Fruit fly (Drosophila melanogaster) whole organism, embryonic: ENCODE data around the gene msopa.

ENCODE experiments used
- Ada2b ChIP-seq: fragments of 200-800 bp; sonication (Bioruptor generic); IDR thresholded peaks from 2 replicates; pipeline ENCODE4 v1.3.6; 2022; ENCODE audit warnings: missing biosample characterization, missing genetic modification characterization
- Blimp-1 ChIP-seq: fragments of 200-800 bp; sonication (Bioruptor generic); optimal IDR thresholded peaks from 3 replicates; lab custom pipeline; 2018; ENCODE audit warnings: missing biosample characterization, missing genetic modification characterization, mild to moderate bottlenecking, moderate library complexity, missing genetic modification reagents
- CG1024 ChIP-seq: fragments of 200-800 bp; sonication (Bioruptor generic); IDR thresholded peaks from 2 replicates; pipeline ENCODE4 v1.3.6; 2022; ENCODE audit warnings: missing biosample characterization, missing genetic modification characterization
- CG10267 ChIP-seq: fragments of 200-800 bp; sonication (Bioruptor generic); optimal IDR thresholded peaks from 2 replicates; lab custom pipeline; 2018; ENCODE audit warnings: missing biosample characterization, mild to moderate bottlenecking, missing genetic modification characterization, moderate library complexity
- CG10462 ChIP-seq: fragments of 200-800 bp; sonication (Bioruptor generic); optimal IDR thresholded peaks from 2 replicates; lab custom pipeline; 2016; ENCODE audit warnings: missing biosample characterization, missing genetic modification characterization
- CG10654 ChIP-seq: fragments of 200-800 bp; sonication (Bioruptor generic); optimal IDR thresholded peaks from 2 replicates; lab custom pipeline; 2016; ENCODE audit warnings: missing biosample characterization, missing genetic modification characterization
- CG12071 ChIP-seq: fragments of 200-800 bp; sonication (Bioruptor generic); optimal IDR thresholded peaks from 3 replicates; lab custom pipeline; 2018; ENCODE audit warnings: missing biosample characterization, mild to moderate bottlenecking, missing genetic modification characterization
- CG12942 ChIP-seq: fragments of 200-800 bp; sonication (Bioruptor generic); optimal IDR thresholded peaks from 3 replicates; lab custom pipeline; 2016; ENCODE audit warnings: missing biosample characterization, missing genetic modification characterization
- CG13775 ChIP-seq: fragments of 200-800 bp; sonication (Bioruptor generic); optimal IDR thresholded peaks from 3 replicates; lab custom pipeline; 2017; ENCODE audit warnings: missing biosample characterization, mild to moderate bottlenecking, missing genetic modification characterization
- CG14860 ChIP-seq: fragments of 200-800 bp; sonication (Bioruptor generic); IDR thresholded peaks from 3 replicates; pipeline ENCODE4 v1.3.6; 2022; ENCODE audit warnings: missing biosample characterization, missing genetic modification characterization; ENCODE audit not compliant: partially characterized antibody
- CG15011 ChIP-seq: fragments of 200-800 bp; sonication (Bioruptor generic); optimal IDR thresholded peaks from 3 replicates; lab custom pipeline; 2018; ENCODE audit warnings: missing biosample characterization, mild to moderate bottlenecking, missing genetic modification characterization
- CG1603 ChIP-seq: fragments of 200-800 bp; sonication (Bioruptor generic); optimal IDR thresholded peaks from 2 replicates; lab custom pipeline; 2019; ENCODE audit warnings: missing biosample characterization, mild to moderate bottlenecking, missing genetic modification characterization, moderate library complexity
- CG16813 ChIP-seq: fragments of 200-800 bp; sonication (Bioruptor generic); IDR thresholded peaks from 3 replicates; pipeline ENCODE4 v1.3.6; 2022; ENCODE audit warnings: missing biosample characterization, missing genetic modification characterization; ENCODE audit not compliant: partially characterized antibody
- CG17359 ChIP-seq: fragments of 200-800 bp; sonication (Bioruptor generic); optimal IDR thresholded peaks from 3 replicates; lab custom pipeline; 2018; ENCODE audit warnings: missing biosample characterization, mild to moderate bottlenecking, missing genetic modification characterization, moderate library complexity
- CG17361 ChIP-seq: fragments of 200-800 bp; sonication (Bioruptor generic); IDR thresholded peaks from 3 replicates; pipeline ENCODE4 v1.3.6; 2022; ENCODE audit warnings: missing biosample characterization, missing genetic modification characterization
- CG17829 ChIP-seq: fragments of 200-800 bp; optimal IDR thresholded peaks from 2 replicates; lab custom pipeline; 2019; ENCODE audit warnings: missing biosample characterization, mild to moderate bottlenecking, missing genetic modification characterization, moderate library complexity
- CG1832 ChIP-seq: fragments of 200-800 bp; sonication (Bioruptor generic); optimal IDR thresholded peaks from 2 replicates; lab custom pipeline; 2017; ENCODE audit warnings: missing biosample characterization, mild to moderate bottlenecking, missing genetic modification characterization, inconsistent platforms
- CG2199 ChIP-seq: fragments of 200-800 bp; sonication (Bioruptor generic); IDR thresholded peaks from 3 replicates; pipeline ENCODE4 v1.3.6; 2022; ENCODE audit warnings: missing biosample characterization, missing genetic modification characterization
- CG30403 ChIP-seq: fragments of 200-800 bp; sonication (Bioruptor generic); optimal IDR thresholded peaks from 3 replicates; lab custom pipeline; 2016; ENCODE audit warnings: missing biosample characterization, missing genetic modification characterization
- CG31441 ChIP-seq: fragments of 200-800 bp; sonication (Bioruptor generic); IDR thresholded peaks from 2 replicates; pipeline ENCODE4 v1.3.6; 2022; ENCODE audit warnings: missing biosample characterization, missing genetic modification characterization
- CG4360 ChIP-seq: fragments of 200-800 bp; sonication (Bioruptor generic); IDR thresholded peaks from 2 replicates; pipeline ENCODE4 v1.3.6; 2022; ENCODE audit warnings: missing biosample characterization, missing genetic modification characterization
- CG5245 ChIP-seq: fragments of 200-800 bp; sonication (Bioruptor generic); optimal IDR thresholded peaks from 3 replicates; lab custom pipeline; 2016; ENCODE audit warnings: missing biosample characterization, missing genetic modification characterization
- CG7271 ChIP-seq: fragments of 200-800 bp; sonication (Bioruptor generic); optimal IDR thresholded peaks from 2 replicates; lab custom pipeline; 2018; ENCODE audit warnings: missing biosample characterization, mild to moderate bottlenecking, missing genetic modification characterization, moderate library complexity
- CG8388 ChIP-seq: fragments of 200-800 bp; sonication (Bioruptor generic); optimal IDR thresholded peaks from 2 replicates; lab custom pipeline; 2019; ENCODE audit warnings: missing biosample characterization, mild to moderate bottlenecking, missing genetic modification characterization, moderate library complexity
- CG8944 ChIP-seq: fragments of 200-800 bp; sonication (Bioruptor generic); optimal IDR thresholded peaks from 3 replicates; lab custom pipeline; 2016; ENCODE audit warnings: missing biosample characterization, missing genetic modification characterization
- Doc3 ChIP-seq: fragments of 200-800 bp; sonication (Bioruptor generic); IDR thresholded peaks from 3 replicates; pipeline ENCODE4 v1.3.6; 2022; ENCODE audit warnings: missing biosample characterization, missing genetic modification characterization; ENCODE audit not compliant: partially characterized antibody
- Dp ChIP-seq: fragments of 200-800 bp; sonication (Bioruptor generic); optimal IDR thresholded peaks from 2 replicates; lab custom pipeline; 2018; ENCODE audit warnings: missing biosample characterization, mild to moderate bottlenecking, missing genetic modification characterization, moderate library complexity
- Ets65A ChIP-seq: fragments of 200-800 bp; sonication (Bioruptor generic); peaks from one replicate; lab custom pipeline; 2016; ENCODE audit warnings: missing biosample characterization, missing genetic modification characterization
- Hey ChIP-seq: fragments of 200-800 bp; sonication (Bioruptor generic); optimal IDR thresholded peaks from 3 replicates; lab custom pipeline; 2018; ENCODE audit warnings: missing biosample characterization, mild to moderate bottlenecking, missing genetic modification characterization
- Max ChIP-seq: fragments of 200-800 bp; sonication (Bioruptor generic); optimal IDR thresholded peaks from 2 replicates; lab custom pipeline; 2016; ENCODE audit warnings: missing biosample characterization, mild to moderate bottlenecking, missing genetic modification characterization
- Myb ChIP-seq: fragments of 200-800 bp; sonication (Bioruptor generic); optimal IDR thresholded peaks from 2 replicates; lab custom pipeline; 2016; ENCODE audit warnings: missing biosample characterization, missing genetic modification characterization
- Poxn ChIP-seq: fragments of 200-800 bp; sonication (Bioruptor generic); IDR thresholded peaks from 2 replicates; pipeline ENCODE4 v1.3.6; 2022; ENCODE audit warnings: missing biosample characterization, missing genetic modification characterization
- Side ChIP-seq: fragments of 200-800 bp; sonication (Bioruptor generic); optimal IDR thresholded peaks from 2 replicates; lab custom pipeline; 2016; ENCODE audit warnings: missing biosample characterization, missing genetic modification characterization
- Taf1 ChIP-seq: fragments of 200-800 bp; sonication (Bioruptor generic); IDR thresholded peaks from 2 replicates; pipeline ENCODE4 v1.3.6; 2022; ENCODE audit warnings: missing biosample characterization, missing genetic modification characterization
- ac ChIP-seq: fragments of 200-800 bp; sonication (Bioruptor generic); optimal IDR thresholded peaks from 3 replicates; lab custom pipeline; 2017; ENCODE audit warnings: missing biosample characterization, mild to moderate bottlenecking, missing genetic modification characterization
- amos ChIP-seq: fragments of 200-800 bp; sonication (Bioruptor generic); IDR thresholded peaks from 2 replicates; pipeline ENCODE4 v1.3.6; 2022; ENCODE audit warnings: missing biosample characterization, missing genetic modification characterization; ENCODE audit not compliant: partially characterized antibody
- aop ChIP-seq: fragments of 200-800 bp; sonication (Bioruptor generic); IDR thresholded peaks from 2 replicates; pipeline ENCODE4 v1.3.6; 2022; ENCODE audit warnings: missing biosample characterization, missing genetic modification characterization
- crp ChIP-seq, 2 experiments: fragments of 200-800 bp; sonication (Bioruptor generic); optimal IDR thresholded peaks; 2 replicates in 1 of 2; 3 replicates in 1 of 2; lab custom pipeline; 2017; ENCODE audit warnings: missing biosample characterization in 2 of 2, missing genetic modification characterization in 2 of 2, mild to moderate bottlenecking in 1 of 2, moderate library complexity in 1 of 2
- cwo ChIP-seq: fragments of 200-800 bp; sonication (Bioruptor generic); optimal IDR thresholded peaks from 3 replicates; lab custom pipeline; 2017; ENCODE audit warnings: missing biosample characterization, missing genetic modification characterization, mild to moderate bottlenecking, moderate library complexity, missing genetic modification reagents
- ftz-f1 ChIP-seq: fragments of 200-800 bp; sonication (Bioruptor generic); optimal IDR thresholded peaks from 2 replicates; lab custom pipeline; 2016; ENCODE audit warnings: missing biosample characterization, missing genetic modification characterization
- hth ChIP-seq: fragments of >200 bp; optimal IDR thresholded peaks from 2 replicates; lab custom pipeline; 2017; ENCODE audit warnings: inconsistent platforms
- kah ChIP-seq: fragments of 200-800 bp; sonication (Bioruptor generic); optimal IDR thresholded peaks from 2 replicates; lab custom pipeline; 2018; ENCODE audit warnings: missing biosample characterization, mild to moderate bottlenecking, missing genetic modification characterization
- lola ChIP-seq, 3 experiments: fragments of >200 bp in 2 of 3; fragments of 200-800 bp in 1 of 3; sonication (Bioruptor generic) in 1 of 3; optimal IDR thresholded peaks; 2 replicates each; lab custom pipeline; 2017 to 2019; ENCODE audit warnings: missing biosample characterization in 3 of 3, missing genetic modification characterization in 3 of 3, mild to moderate bottlenecking in 1 of 3, moderate library complexity in 1 of 3
- pfk ChIP-seq: fragments of 200-800 bp; sonication (Bioruptor generic); optimal IDR thresholded peaks from 2 replicates; lab custom pipeline; 2018; ENCODE audit warnings: missing biosample characterization, mild to moderate bottlenecking, missing genetic modification characterization, moderate library complexity
- pnt ChIP-seq: fragments of 200-800 bp; sonication (Bioruptor generic); optimal IDR thresholded peaks from 3 replicates; lab custom pipeline; 2016; ENCODE audit warnings: missing biosample characterization, missing genetic modification characterization
- sim ChIP-seq: fragments of 200-800 bp; sonication (Bioruptor generic); IDR thresholded peaks from 2 replicates; pipeline ENCODE4 v1.3.6; 2022; ENCODE audit warnings: missing biosample characterization, missing genetic modification characterization
- tin ChIP-seq: fragments of 200-800 bp; sonication (Bioruptor generic); optimal IDR thresholded peaks from 3 replicates; lab custom pipeline; 2016; ENCODE audit warnings: missing biosample characterization, missing genetic modification characterization
- trem ChIP-seq: fragments of 200-800 bp; optimal IDR thresholded peaks from 3 replicates; lab custom pipeline; 2019; ENCODE audit warnings: missing biosample characterization, mild to moderate bottlenecking, missing genetic modification characterization, moderate library complexity
- tx ChIP-seq: fragments of 200-800 bp; sonication (Bioruptor generic); optimal IDR thresholded peaks from 2 replicates; lab custom pipeline; 2016; ENCODE audit warnings: missing biosample characterization, missing genetic modification characterization
- vvl ChIP-seq: fragments of 200-800 bp; sonication (Bioruptor generic); IDR thresholded peaks from 2 replicates; pipeline ENCODE4 v1.3.6; 2022; ENCODE audit warnings: missing biosample characterization, missing genetic modification characterization
- wek ChIP-seq: fragments of 200-800 bp; sonication (Bioruptor generic); optimal IDR thresholded peaks from 3 replicates; lab custom pipeline; 2018; ENCODE audit warnings: missing biosample characterization, mild to moderate bottlenecking, missing genetic modification characterization, moderate library complexity

Gene msopa

DNA sequence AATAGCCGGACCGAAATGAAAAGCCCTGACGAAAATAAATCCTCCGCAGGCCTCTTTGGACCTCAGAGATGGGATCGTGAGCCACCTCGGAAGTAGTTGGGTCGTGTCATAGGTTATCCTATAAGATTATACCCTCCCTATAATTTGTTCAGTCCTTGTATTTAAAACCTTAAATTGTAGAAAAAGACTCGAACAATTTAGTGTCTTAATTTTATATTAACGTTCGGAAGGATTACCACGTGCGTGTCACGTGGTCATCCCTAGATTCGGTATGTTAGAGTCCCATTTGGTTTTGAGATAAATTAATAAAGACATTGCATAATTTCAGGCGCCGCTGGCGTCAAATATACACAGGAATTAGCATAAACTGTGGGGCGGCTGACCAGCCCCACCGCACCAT, 4.5 kb upstream of the msopa start (continued):
- TF ChIP-seq CG13775 (GFP tag; lab: Kevin White, UChicago) (peak; percentile 67), Myb (GFP tag; lab: Kevin White, UChicago) (peak; percentile 15), CG15011 (GFP tag; lab: Kevin White, UChicago) (no peak), CG16813 (peak; percentile 89), CG30403 (GFP tag; lab: Kevin White, UChicago) (peak; percentile 64), Taf1 (GFP tag; lab: Robert Waterston, UW) (no peak), CG1024 (GFP tag; lab: Robert Waterston, UW) (no peak), CG8944 (peak; percentile 40), Side (peak; percentile 67), CG2199 (GFP tag; lab: Robert Waterston, UW) (no peak), CG12071 (GFP tag; lab: Kevin White, UChicago) (peak; percentile 31), CG10462 (peak; percentile 19), CG17361 (GFP tag; lab: Robert Waterston, UW) (peak; percentile 40; the same call in 1 of the 3 replicates), hth (lab: Kevin White, UChicago) (no peak), aop (GFP tag; lab: Robert Waterston, UW) (no peak), CG10654 (peak; percentile 9), CG1603 (tag; lab: Kevin White, UChicago) (peak; percentile 68), crp (GFP tag; optimal IDR thresholded peaks at IDR 0.05; lab: Kevin White, UChicago) (no peak), CG14860 (GFP tag; lab: Robert Waterston, UW) (peak; percentile 59), trem (tag; lab: Kevin White, UChicago) (peak; percentile 42), pfk (GFP tag; lab: Kevin White, UChicago) (no peak), CG17829 (tag; lab: Kevin White, UChicago) (peak; percentile 47), amos (GFP tag; lab: Robert Waterston, UW) (peak; percentile 77), Hey (tag; lab: Kevin White, UChicago) (no peak), kah (no peak), CG8388 (GFP tag; lab: Kevin White, UChicago) (peak; percentile 61), Ets65A (peak; percentile 87), CG31441 (peak; percentile 51; the same call in 1 of the 2 replicates), Doc3 (GFP tag; lab: Robert Waterston, UW) (peak; percentile 94), tx (GFP tag; lab: Kevin White, UChicago) (peak; percentile 35), tin (peak; percentile 64), vvl (GFP tag; lab: Robert Waterston, UW) (peak; percentile 74), CG7271 (tag; lab: Kevin White, UChicago) (no peak), Poxn (GFP tag; lab: Robert Waterston, UW) (no peak), wek (GFP tag; lab: Kevin White, UChicago) (no peak), ac (GFP tag; lab: Kevin White, UChicago) (peak; percentile 19), sim (GFP tag; lab: Robert Waterston, UW) (no peak), lola (GFP tag; optimal IDR thresholded peaks at IDR 0.05; lab: Kevin White, UChicago) (peak in 1 of 3 experiments; percentile 55), pnt (peak; percentile 44), CG12942 (peak; percentile 29), CG17359 (peak; percentile 53), cwo (GFP tag; lab: Kevin White, UChicago) (peak; percentile 14), Ada2b (GFP tag; lab: Robert Waterston, UW) (peak; percentile 69), Dp (GFP tag; lab: Kevin White, UChicago) (no peak), CG4360 (GFP tag; lab: Robert Waterston, UW) (no peak), Max (GFP tag; lab: Kevin White, UChicago) (peak; percentile 18), CG1832 (GFP tag; lab: Kevin White, UChicago) (no peak), Blimp-1 (GFP tag; lab: Kevin White, UChicago) (peak; percentile 53), ftz-f1 (GFP tag; lab: Kevin White, UChicago) (no peak), CG10267 (peak; percentile 59), CG5245 (GFP tag; lab: Kevin White, UChicago) (peak; percentile 35)
